Worm (Caenorhabditis elegans) whole organism, L2 larva: ENCODE measurements around the gene F02A9.1.

ENCODE experiments used
- nhr-12 ChIP-seq: fragments of 150-350 bp; optimal IDR thresholded peaks from 2 replicates; lab custom pipeline; 2014; ENCODE audit warnings: missing biosample characterization, missing genetic modification characterization
- zag-1 ChIP-seq: fragments of 150-350 bp; optimal IDR thresholded peaks from 2 replicates; lab custom pipeline; 2014; ENCODE audit warnings: missing biosample characterization, missing genetic modification characterization

DNA sequence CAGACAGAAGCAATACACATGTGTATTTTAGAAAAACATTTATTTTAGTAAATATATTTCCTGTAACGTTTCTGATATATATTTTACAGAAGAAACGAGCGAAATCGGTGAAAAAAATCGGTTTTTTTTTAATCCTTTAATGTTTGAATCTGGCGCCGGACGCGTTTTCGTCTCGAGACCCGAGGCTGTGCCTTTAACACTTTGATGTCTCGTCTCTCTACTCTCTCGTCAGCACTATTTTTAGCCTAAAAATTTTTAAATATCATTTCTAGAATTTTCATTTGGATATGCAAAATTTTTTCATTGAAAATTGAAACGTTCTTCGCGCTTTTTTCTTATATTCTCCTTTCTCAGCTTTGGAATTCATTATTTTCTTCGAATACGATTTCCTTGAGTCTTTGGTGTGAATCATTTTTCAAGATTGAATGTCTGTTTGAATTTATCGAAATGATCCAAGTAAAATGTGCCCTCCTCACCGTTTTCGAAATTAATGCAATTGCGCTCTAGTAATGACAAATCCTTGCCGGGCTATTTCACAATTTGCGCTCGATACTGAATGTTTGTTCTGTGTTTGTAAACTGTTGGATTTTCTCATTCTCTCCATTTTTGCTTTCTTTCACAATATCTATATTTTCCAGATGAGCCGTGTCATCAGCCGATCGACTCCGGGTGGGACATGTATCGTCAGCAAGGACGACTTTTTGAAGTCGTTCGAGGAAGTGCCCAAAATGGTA, 23.0 kb downstream of the F02A9.1 start, which contains the start of gene cls-2:
- TF ChIP-seq zag-1 (tag; lab: Kevin White, UChicago) (no peak), nhr-12 (no peak)
